Fruit fly (Drosophila melanogaster) whole organism, embryonic: ENCODE results near the gene Drep4.

Experiments
- Antp ChIP-seq: fragments of 200-800 bp; sonication (Bioruptor generic); optimal IDR thresholded peaks from 3 replicates; lab custom pipeline; 2016; ENCODE audit warnings: missing biosample characterization, missing genetic modification characterization
- Blimp-1 ChIP-seq: fragments of 200-800 bp; sonication (Bioruptor generic); optimal IDR thresholded peaks from 3 replicates; lab custom pipeline; 2018; ENCODE audit warnings: missing biosample characterization, missing genetic modification characterization, mild to moderate bottlenecking, moderate library complexity, missing genetic modification reagents
- CG10267 ChIP-seq: fragments of 200-800 bp; sonication (Bioruptor generic); optimal IDR thresholded peaks from 2 replicates; lab custom pipeline; 2018; ENCODE audit warnings: missing biosample characterization, mild to moderate bottlenecking, missing genetic modification characterization, moderate library complexity
- CG10274 ChIP-seq: fragments of 200-800 bp; sonication (Bioruptor generic); optimal IDR thresholded peaks from 3 replicates; lab custom pipeline; 2017; ENCODE audit warnings: missing biosample characterization, mild to moderate bottlenecking, missing genetic modification characterization
- CG11696 ChIP-seq: fragments of 200-800 bp; sonication (Bioruptor generic); IDR thresholded peaks from 2 replicates; pipeline ENCODE4 v1.3.6; 2022; ENCODE audit warnings: missing biosample characterization, missing genetic modification characterization
- CG12219 ChIP-seq: fragments of 200-800 bp; sonication (Bioruptor generic); optimal IDR thresholded peaks from 3 replicates; lab custom pipeline; 2018; ENCODE audit warnings: missing biosample characterization, mild to moderate bottlenecking, missing genetic modification characterization
- CG12659 ChIP-seq: fragments of 200-800 bp; sonication (Bioruptor generic); optimal IDR thresholded peaks from 3 replicates; lab custom pipeline; 2017; ENCODE audit warnings: mild to moderate bottlenecking, missing biosample characterization, missing genetic modification reagents, missing genetic modification characterization
- CG13296 ChIP-seq: fragments of 200-800 bp; sonication (Bioruptor generic); optimal IDR thresholded peaks from 3 replicates; lab custom pipeline; 2018; ENCODE audit warnings: missing biosample characterization, mild to moderate bottlenecking, missing genetic modification characterization
- CG13624 ChIP-seq: fragments of 200-800 bp; sonication (Bioruptor generic); optimal IDR thresholded peaks from 2 replicates; lab custom pipeline; 2016; ENCODE audit warnings: missing biosample characterization, missing genetic modification characterization
- CG14014 ChIP-seq: fragments of 200-800 bp; sonication (Bioruptor generic); IDR thresholded peaks from 2 replicates; pipeline ENCODE4 v1.3.6; 2022; ENCODE audit warnings: missing biosample characterization, missing genetic modification characterization
- CG14965 ChIP-seq: fragments of 200-800 bp; sonication (Bioruptor generic); optimal IDR thresholded peaks from 2 replicates; lab custom pipeline; 2016; ENCODE audit warnings: missing biosample characterization, missing genetic modification characterization, borderline replicate concordance
- CG16815 ChIP-seq: fragments of 200-800 bp; sonication (Bioruptor generic); optimal IDR thresholded peaks from 3 replicates; lab custom pipeline; 2017; ENCODE audit warnings: missing biosample characterization, mild to moderate bottlenecking, missing genetic modification characterization
- CG17385 ChIP-seq: fragments of 200-800 bp; sonication (Bioruptor generic); optimal IDR thresholded peaks from 3 replicates; lab custom pipeline; 2018; ENCODE audit warnings: missing biosample characterization, mild to moderate bottlenecking, missing genetic modification characterization
- CG18619 ChIP-seq: fragments of 200-800 bp; sonication (Bioruptor generic); optimal IDR thresholded peaks from 3 replicates; lab custom pipeline; 2017; ENCODE audit warnings: missing biosample characterization, mild to moderate bottlenecking, missing genetic modification characterization
- CG3065 ChIP-seq: fragments of 200-800 bp; sonication (Bioruptor generic); optimal IDR thresholded peaks from 2 replicates; lab custom pipeline; 2016; ENCODE audit warnings: missing biosample characterization, missing genetic modification characterization
- CG31224 ChIP-seq: fragments of 200-800 bp; sonication (Bioruptor generic); IDR thresholded peaks from 2 replicates; pipeline ENCODE4 v1.3.6; 2022; ENCODE audit warnings: missing biosample characterization, missing genetic modification characterization
- CG33213 ChIP-seq: fragments of 200-800 bp; sonication (Bioruptor generic); optimal IDR thresholded peaks from 3 replicates; lab custom pipeline; 2016; ENCODE audit warnings: missing biosample characterization, missing genetic modification characterization
- CG4360 ChIP-seq: fragments of 200-800 bp; sonication (Bioruptor generic); IDR thresholded peaks from 2 replicates; pipeline ENCODE4 v1.3.6; 2022; ENCODE audit warnings: missing biosample characterization, missing genetic modification characterization
- CG5245 ChIP-seq: fragments of 200-800 bp; sonication (Bioruptor generic); optimal IDR thresholded peaks from 3 replicates; lab custom pipeline; 2016; ENCODE audit warnings: missing biosample characterization, missing genetic modification characterization
- CG5953 ChIP-seq: fragments of 200-800 bp; sonication (Bioruptor generic); IDR thresholded peaks from 2 replicates; pipeline ENCODE4 v1.3.6; 2022; ENCODE audit warnings: missing biosample characterization, missing genetic modification characterization
- CG6175 ChIP-seq: fragments of 200-800 bp; sonication (Bioruptor generic); IDR thresholded peaks from 3 replicates; pipeline ENCODE4 v1.3.6; 2022; ENCODE audit warnings: missing biosample characterization, missing genetic modification characterization
- CG7357 ChIP-seq: fragments of 200-800 bp; sonication (Bioruptor generic); IDR thresholded peaks from 3 replicates; pipeline ENCODE4 v1.3.6; 2022; ENCODE audit warnings: missing biosample characterization, missing genetic modification characterization
- CG7963 ChIP-seq: fragments of 200-800 bp; sonication (Bioruptor generic); IDR thresholded peaks from 3 replicates; pipeline ENCODE4 v1.3.6; 2022; ENCODE audit warnings: missing biosample characterization, missing genetic modification characterization; ENCODE audit not compliant: partially characterized antibody
- CG8281 ChIP-seq: fragments of 200-800 bp; sonication (Bioruptor generic); optimal IDR thresholded peaks from 2 replicates; lab custom pipeline; 2018; ENCODE audit warnings: missing biosample characterization, mild to moderate bottlenecking, missing genetic modification characterization, moderate library complexity
- CoRest ChIP-seq: fragments of 200-800 bp; sonication (Bioruptor generic); optimal IDR thresholded peaks from 3 replicates; lab custom pipeline; 2018; ENCODE audit warnings: missing biosample characterization, mild to moderate bottlenecking, missing genetic modification characterization, moderate library complexity
- Dll ChIP-seq: fragments of 200-800 bp; sonication (Bioruptor generic); IDR thresholded peaks from 4 replicates; pipeline ENCODE4 v1.3.6; 2022; ENCODE audit warnings: missing biosample characterization, missing genetic modification characterization; ENCODE audit not compliant: partially characterized antibody
- Dp ChIP-seq: fragments of 200-800 bp; sonication (Bioruptor generic); optimal IDR thresholded peaks from 2 replicates; lab custom pipeline; 2018; ENCODE audit warnings: missing biosample characterization, mild to moderate bottlenecking, missing genetic modification characterization, moderate library complexity
- Dref ChIP-seq: fragments of 200-800 bp; sonication (Bioruptor generic); IDR thresholded peaks from 2 replicates; pipeline ENCODE4 v1.3.6; 2022; ENCODE audit warnings: missing biosample characterization, missing genetic modification characterization
- HLHmδ ChIP-seq: fragments of 200-800 bp; sonication (Bioruptor generic); optimal IDR thresholded peaks from 2 replicates; lab custom pipeline; 2018; ENCODE audit warnings: missing biosample characterization, mild to moderate bottlenecking, missing genetic modification characterization, moderate library complexity
- Jarid2 ChIP-seq: fragments of 200-800 bp; sonication (Bioruptor generic); optimal IDR thresholded peaks from 3 replicates; lab custom pipeline; 2017; ENCODE audit warnings: mild to moderate bottlenecking, missing biosample characterization, missing genetic modification reagents, missing genetic modification characterization
- NC2α ChIP-seq: fragments of 200-800 bp; sonication (Bioruptor generic); optimal IDR thresholded peaks from 2 replicates; lab custom pipeline; 2016; ENCODE audit warnings: missing biosample characterization, missing genetic modification characterization
- Ptx1 ChIP-seq: fragments of 200-800 bp; sonication (Bioruptor generic); IDR thresholded peaks from 2 replicates; pipeline ENCODE4 v1.3.6; 2022; ENCODE audit warnings: missing biosample characterization, missing genetic modification characterization
- Xrp1 ChIP-seq: fragments of 200-800 bp; sonication (Bioruptor generic); IDR thresholded peaks from 2 replicates; pipeline ENCODE4 v1.3.6; 2022; ENCODE audit warnings: missing biosample characterization, missing genetic modification characterization
- YL-1 ChIP-seq: fragments of 200-800 bp; sonication (Bioruptor generic); optimal IDR thresholded peaks from 3 replicates; lab custom pipeline; 2017; ENCODE audit warnings: missing biosample characterization, mild to moderate bottlenecking, missing genetic modification characterization
- abd-A ChIP-seq: fragments of 200-800 bp; sonication (Bioruptor generic); optimal IDR thresholded peaks from 3 replicates; lab custom pipeline; 2019; ENCODE audit warnings: missing biosample characterization, mild to moderate bottlenecking, missing genetic modification characterization, moderate library complexity
- ato ChIP-seq: fragments of 200-800 bp; sonication (Bioruptor generic); IDR thresholded peaks from 2 replicates; pipeline ENCODE4 v1.3.6; 2022; ENCODE audit warnings: missing biosample characterization, missing genetic modification characterization; ENCODE audit not compliant: partially characterized antibody
- btn ChIP-seq: fragments of 200-800 bp; sonication (Bioruptor generic); optimal IDR thresholded peaks from 2 replicates; lab custom pipeline; 2016; ENCODE audit warnings: missing biosample characterization, missing genetic modification characterization
- dimm ChIP-seq: fragments of 200-800 bp; sonication (Bioruptor generic); IDR thresholded peaks from 2 replicates; pipeline ENCODE4 v1.3.6; 2022; ENCODE audit warnings: missing biosample characterization, missing genetic modification characterization
- ftz-f1 ChIP-seq: fragments of 200-800 bp; sonication (Bioruptor generic); optimal IDR thresholded peaks from 2 replicates; lab custom pipeline; 2016; ENCODE audit warnings: missing biosample characterization, missing genetic modification characterization
- gcm ChIP-seq: fragments of 200-800 bp; sonication (Bioruptor generic); optimal IDR thresholded peaks from 2 replicates; lab custom pipeline; 2019; ENCODE audit warnings: missing biosample characterization, mild to moderate bottlenecking, missing genetic modification characterization, moderate library complexity
- gcm2 ChIP-seq: fragments of 200-800 bp; sonication (Bioruptor generic); optimal IDR thresholded peaks from 2 replicates; lab custom pipeline; 2016; ENCODE audit warnings: missing biosample characterization, missing genetic modification characterization
- ken ChIP-seq: fragments of 200-800 bp; sonication (Bioruptor generic); IDR thresholded peaks from 3 replicates; pipeline ENCODE4 v1.3.6; 2022; ENCODE audit warnings: missing biosample characterization, missing genetic modification characterization
- lbe ChIP-seq: fragments of 200-800 bp; sonication (Bioruptor generic); optimal IDR thresholded peaks from 2 replicates; lab custom pipeline; 2016; ENCODE audit warnings: missing biosample characterization, mild to moderate bottlenecking, missing genetic modification characterization
- nerfin-1 ChIP-seq: fragments of 200-800 bp; sonication (Bioruptor generic); optimal IDR thresholded peaks from 3 replicates; lab custom pipeline; 2019; ENCODE audit warnings: missing biosample characterization, mild to moderate bottlenecking, missing genetic modification characterization, moderate library complexity
- nmo ChIP-seq: fragments of 200-800 bp; sonication (Bioruptor generic); optimal IDR thresholded peaks from 2 replicates; lab custom pipeline; 2018; ENCODE audit warnings: missing biosample characterization, mild to moderate bottlenecking, missing genetic modification characterization, moderate library complexity
- pita ChIP-seq: fragments of 200-800 bp; sonication (Bioruptor generic); optimal IDR thresholded peaks from 2 replicates; lab custom pipeline; 2017; ENCODE audit warnings: missing biosample characterization, mild to moderate bottlenecking, missing genetic modification characterization
- rib ChIP-seq: fragments of 200-800 bp; sonication (Bioruptor generic); IDR thresholded peaks from 2 replicates; pipeline ENCODE4 v1.3.6; 2022; ENCODE audit warnings: missing biosample characterization, missing genetic modification characterization
- salm ChIP-seq: fragments of 200-800 bp; sonication (Bioruptor generic); optimal IDR thresholded peaks from 2 replicates; lab custom pipeline; 2018; ENCODE audit warnings: missing biosample characterization, mild to moderate bottlenecking, missing genetic modification characterization
- sob ChIP-seq: fragments of 200-800 bp; sonication (Bioruptor generic); IDR thresholded peaks from 2 replicates; pipeline ENCODE4 v1.3.6; 2022; ENCODE audit warnings: missing biosample characterization, missing genetic modification characterization
- ttk ChIP-seq: fragments of 200-800 bp; sonication (Bioruptor generic); IDR thresholded peaks from 2 replicates; pipeline ENCODE4 v2.1.2; 2022; ENCODE audit warnings: missing biosample characterization, missing genetic modification characterization
- unpg ChIP-seq: fragments of 200-800 bp; sonication (Bioruptor generic); optimal IDR thresholded peaks from 3 replicates; lab custom pipeline; 2018; ENCODE audit warnings: missing biosample characterization, mild to moderate bottlenecking, missing genetic modification characterization, moderate library complexity

The Drep4 gene

DNA sequence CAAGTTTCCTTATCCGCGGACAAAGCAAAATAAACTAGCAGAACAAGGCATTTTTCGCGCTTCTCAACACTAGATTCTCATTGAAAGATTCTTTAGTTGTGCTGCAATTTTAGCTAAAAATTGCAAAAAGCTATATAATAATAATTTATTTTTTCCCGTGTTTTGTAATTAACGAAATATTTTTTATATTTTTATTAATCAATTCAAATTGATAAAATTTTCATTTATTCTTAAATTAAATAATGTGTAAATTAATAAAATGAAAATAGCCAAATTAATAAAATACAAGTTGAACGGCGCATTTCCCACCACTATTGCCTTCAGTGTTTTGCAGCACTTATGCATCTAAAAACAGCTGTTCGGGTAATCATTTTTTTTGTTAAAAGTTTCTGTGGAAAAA is at the start of gene Drep4, which contains the start of gene Uvrag (continued):
- TF ChIP-seq CG16815 (GFP tag; lab: Kevin White, UChicago) (peak; percentile 43), btn (GFP tag; lab: Kevin White, UChicago) (no peak), YL-1 (peak; percentile 50), CG8281 (tag; lab: Kevin White, UChicago) (no peak), CG14965 (GFP tag; lab: Kevin White, UChicago) (no peak), salm (tag; lab: Kevin White, UChicago) (no peak), nmo (peak; percentile 80), Blimp-1 (GFP tag; lab: Kevin White, UChicago) (peak; percentile 56), CG12219 (GFP tag; lab: Kevin White, UChicago) (no peak), Jarid2 (GFP tag; lab: Kevin White, UChicago) (no peak), CG13296 (peak; percentile 66), CG31224 (GFP tag; lab: Robert Waterston, UW) (no peak), Dp (GFP tag; lab: Kevin White, UChicago) (no peak), CG33213 (GFP tag; lab: Kevin White, UChicago) (no peak), dimm (GFP tag; lab: Robert Waterston, UW) (no peak), unpg (GFP tag; lab: Kevin White, UChicago) (no peak), CG3065 (GFP tag; lab: Kevin White, UChicago) (peak; percentile 27), CG14014 (GFP tag; lab: Robert Waterston, UW) (no peak), CG10274 (GFP tag; lab: Kevin White, UChicago) (no peak), CG7963 (GFP tag; lab: Robert Waterston, UW) (no peak), lbe (GFP tag; lab: Kevin White, UChicago) (no peak), Dll (GFP tag; lab: Robert Waterston, UW) (no peak), CG13624 (GFP tag; lab: Kevin White, UChicago) (no peak), CG12659 (GFP tag; lab: Kevin White, UChicago) (peak; percentile 67), CG5953 (GFP tag; lab: Robert Waterston, UW) (no peak), Ptx1 (GFP tag; lab: Robert Waterston, UW) (no peak; the same call in none of the 2 replicates), CG11696 (GFP tag; lab: Robert Waterston, UW) (no peak), CG7357 (GFP tag; lab: Robert Waterston, UW) (0 out of 3 replicates have a peak, but pooled peaks have one; percentile 22), ato (no peak), nerfin-1 (tag; lab: Kevin White, UChicago) (no peak), sob (peak; percentile 62; the same call in 1 of the 2 replicates), CG5245 (GFP tag; lab: Kevin White, UChicago) (no peak), CG6175 (GFP tag; lab: Robert Waterston, UW) (no peak), ftz-f1 (no peak), rib (GFP tag; lab: Robert Waterston, UW) (no peak), Xrp1 (GFP tag; lab: Robert Waterston, UW) (peak; percentile 77), CG4360 (GFP tag; lab: Robert Waterston, UW) (no peak), NC2α (GFP tag; lab: Kevin White, UChicago) (no peak), abd-A (no peak), ken (GFP tag; lab: Robert Waterston, UW) (0 out of 3 replicates have a peak, but pooled peaks have one; percentile 34), CG10267 (tag; lab: Kevin White, UChicago) (peak; percentile 97), gcm2 (GFP tag; lab: Kevin White, UChicago) (no peak), CoRest (tag; lab: Kevin White, UChicago) (peak; percentile 88), Dref (no peak), CG17385 (peak; percentile 51), HLHmδ (GFP tag; lab: Kevin White, UChicago) (no peak), gcm (GFP tag; lab: Kevin White, UChicago) (no peak), CG18619 (GFP tag; lab: Kevin White, UChicago) (peak; percentile 64), ttk (peak; percentile 62), Antp (GFP tag; lab: Kevin White, UChicago) (no peak), pita (GFP tag; lab: Kevin White, UChicago) (no peak)
